Fruit fly (Drosophila melanogaster) whole organism, adult: ENCODE data around the gene CG7573.

Experiments
- CG11617 ChIP-seq: fragments of 200-800 bp; sonication (Bioruptor generic); optimal IDR thresholded peaks from 2 replicates; lab custom pipeline; 2017; ENCODE audit warnings: mild to moderate bottlenecking, missing biosample characterization, missing genetic modification reagents, missing genetic modification characterization
- CG12768 ChIP-seq: fragments of 200-800 bp; sonication (Bioruptor generic); optimal IDR thresholded peaks from 2 replicates; lab custom pipeline; 2017; ENCODE audit warnings: missing biosample characterization, missing genetic modification characterization, mild to moderate bottlenecking, moderate library complexity, missing genetic modification reagents
- CG14711 ChIP-seq: fragments of 200-800 bp; sonication (Bioruptor generic); optimal IDR thresholded peaks from 2 replicates; lab custom pipeline; 2018; ENCODE audit warnings: missing biosample characterization, mild to moderate bottlenecking, missing genetic modification characterization, moderate library complexity
- CG1620 ChIP-seq: fragments of 200-800 bp; sonication (Bioruptor generic); optimal IDR thresholded peaks from 2 replicates; lab custom pipeline; 2016; ENCODE audit warnings: missing biosample characterization, missing genetic modification characterization
- CG33017 ChIP-seq: fragments of 200-800 bp; sonication (Bioruptor generic); optimal IDR thresholded peaks from 2 replicates; lab custom pipeline; 2018; ENCODE audit warnings: missing biosample characterization, mild to moderate bottlenecking, missing genetic modification characterization, moderate library complexity
- CG5204 ChIP-seq: fragments of 200-800 bp; sonication (Bioruptor generic); optimal IDR thresholded peaks from 2 replicates; lab custom pipeline; 2016; ENCODE audit warnings: missing biosample characterization, missing genetic modification characterization
- CG7045 ChIP-seq: fragments of 200-800 bp; sonication (Bioruptor generic); optimal IDR thresholded peaks from 2 replicates; lab custom pipeline; 2017; ENCODE audit warnings: missing biosample characterization, mild to moderate bottlenecking, missing genetic modification characterization
- CG7101 ChIP-seq: fragments of 200-800 bp; sonication (Bioruptor generic); optimal IDR thresholded peaks from 2 replicates; lab custom pipeline; 2018; ENCODE audit warnings: missing biosample characterization, mild to moderate bottlenecking, missing genetic modification characterization, moderate library complexity
- Clk ChIP-seq: fragments of 200-800 bp; sonication (Bioruptor generic); optimal IDR thresholded peaks from 2 replicates; lab custom pipeline; 2017; ENCODE audit warnings: missing biosample characterization, missing genetic modification characterization
- Crg-1 ChIP-seq: fragments of 200-800 bp; sonication (Bioruptor generic); optimal IDR thresholded peaks from 2 replicates; lab custom pipeline; 2016; ENCODE audit warnings: missing biosample characterization, missing genetic modification characterization
- Hr96 ChIP-seq: fragments of 200-800 bp; sonication (Bioruptor generic); optimal IDR thresholded peaks from 2 replicates; lab custom pipeline; 2016; ENCODE audit warnings: missing biosample characterization, missing genetic modification characterization
- Mnt ChIP-seq: fragments of 200-800 bp; sonication (Bioruptor generic); optimal IDR thresholded peaks from 2 replicates; lab custom pipeline; 2016; ENCODE audit warnings: missing biosample characterization, mild to moderate bottlenecking, missing genetic modification characterization
- bab1 ChIP-seq: fragments of 200-800 bp; sonication (Bioruptor generic); optimal IDR thresholded peaks from 3 replicates; lab custom pipeline; 2019; ENCODE audit warnings: missing biosample characterization, mild to moderate bottlenecking, missing genetic modification characterization, moderate library complexity
- cic ChIP-seq: fragments of 200-800 bp; sonication (Bioruptor generic); optimal IDR thresholded peaks from 2 replicates; lab custom pipeline; 2017; ENCODE audit warnings: missing biosample characterization, mild to moderate bottlenecking, missing genetic modification characterization, moderate library complexity
- cnc ChIP-seq, 2 experiments: fragments of >200 bp; optimal IDR thresholded peaks; 2 replicates each; lab custom pipeline; 2017
- kay ChIP-seq: fragments of 200-800 bp; sonication (Bioruptor generic); peaks from one replicate; lab custom pipeline; 2016; ENCODE audit warnings: missing biosample characterization, missing genetic modification characterization, borderline replicate concordance
- ovo ChIP-seq: fragments of 200-800 bp; sonication (Bioruptor generic); optimal IDR thresholded peaks from 2 replicates; lab custom pipeline; 2016; ENCODE audit warnings: missing biosample characterization, missing genetic modification characterization
- pad ChIP-seq: fragments of 200-800 bp; sonication (Bioruptor generic); optimal IDR thresholded peaks from 3 replicates; lab custom pipeline; 2017; ENCODE audit warnings: missing biosample characterization, missing genetic modification characterization, mild to moderate bottlenecking, moderate library complexity, missing genetic modification reagents
- tj ChIP-seq: fragments of 200-800 bp; sonication (Bioruptor generic); optimal IDR thresholded peaks from 3 replicates; lab custom pipeline; 2017; ENCODE audit warnings: missing biosample characterization, mild to moderate bottlenecking, missing genetic modification characterization, moderate library complexity
- toe ChIP-seq: fragments of 200-800 bp; sonication (Bioruptor generic); optimal IDR thresholded peaks from 2 replicates; lab custom pipeline; 2016; ENCODE audit warnings: missing biosample characterization, missing genetic modification characterization

CG7573 gene

DNA sequence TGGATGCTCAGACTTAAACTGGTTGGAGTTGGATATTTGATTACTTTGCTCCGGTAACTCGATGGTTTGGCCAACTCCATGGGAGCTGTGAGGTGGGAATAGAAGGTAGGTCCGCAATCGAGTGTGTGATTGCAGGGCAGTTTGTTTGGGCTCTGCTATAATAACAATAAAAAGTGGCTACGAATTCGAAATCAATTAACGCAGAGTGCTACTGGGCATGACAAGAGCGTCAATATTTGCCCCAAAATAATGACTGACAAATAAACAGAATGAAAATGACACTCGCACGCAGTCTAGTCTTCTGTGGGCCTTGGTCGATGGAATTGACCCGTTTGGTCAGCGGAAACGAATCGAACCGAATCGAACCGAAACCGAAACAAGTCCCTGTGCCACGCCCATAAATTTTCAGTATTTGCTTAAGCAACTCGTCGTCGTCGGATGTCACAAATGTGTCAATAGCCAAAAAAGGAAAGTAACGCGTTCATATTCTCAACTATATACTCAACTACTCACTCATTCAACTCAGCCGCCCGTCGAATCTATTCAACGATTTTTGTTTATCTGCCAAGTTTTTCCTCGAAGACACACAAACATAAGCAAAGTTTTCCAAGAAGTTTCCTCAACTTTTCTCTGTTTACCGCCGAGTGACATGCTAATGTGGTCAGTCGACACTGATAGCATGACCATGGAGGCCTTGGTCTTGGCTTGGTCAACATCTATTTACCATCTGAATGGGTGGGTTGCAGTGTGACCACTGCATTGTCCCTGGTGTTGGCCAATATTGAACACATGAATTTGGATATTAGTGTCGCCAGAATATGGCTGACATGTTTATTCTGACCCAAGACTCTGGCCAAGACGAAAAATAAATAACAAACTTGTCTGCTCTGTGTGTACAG is 44.1 kb downstream of the CG7573 start:
- TF ChIP-seq Crg-1 (GFP tag; lab: Kevin White, UChicago) (no peak), CG33017 (no peak), kay (GFP tag; lab: Kevin White, UChicago) (peak; percentile 45), CG14711 (tag; lab: Kevin White, UChicago) (no peak), Hr96 (GFP tag; lab: Kevin White, UChicago) (no peak), bab1 (GFP tag; lab: Kevin White, UChicago) (no peak), CG7101 (no peak), CG12768 (no peak), toe (GFP tag; lab: Kevin White, UChicago) (no peak)

DNA sequence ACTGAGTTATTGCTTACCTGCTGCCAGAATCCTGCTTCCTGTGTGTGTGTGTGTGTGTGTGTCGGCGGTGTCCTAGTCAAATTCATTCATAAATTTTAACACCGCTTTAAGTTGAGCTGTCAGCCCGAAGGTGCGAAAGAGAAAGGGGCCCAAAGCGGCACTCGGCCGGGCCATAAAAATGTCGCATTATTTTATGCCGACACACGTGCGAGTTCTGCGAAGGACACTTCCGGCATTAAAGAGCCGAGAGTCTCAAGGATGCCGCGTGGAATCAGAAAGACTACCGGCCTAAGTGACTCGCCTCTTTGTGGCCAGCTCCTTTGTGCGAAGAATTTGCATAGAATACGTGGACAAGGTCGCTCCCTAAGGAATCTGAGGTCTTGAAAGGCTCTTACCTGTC is 45.5 kb downstream of the CG7573 start:
- TF ChIP-seq Mnt (GFP tag; lab: Kevin White, UChicago) = no peak
- no peak for TF ChIP-seq cic

DNA sequence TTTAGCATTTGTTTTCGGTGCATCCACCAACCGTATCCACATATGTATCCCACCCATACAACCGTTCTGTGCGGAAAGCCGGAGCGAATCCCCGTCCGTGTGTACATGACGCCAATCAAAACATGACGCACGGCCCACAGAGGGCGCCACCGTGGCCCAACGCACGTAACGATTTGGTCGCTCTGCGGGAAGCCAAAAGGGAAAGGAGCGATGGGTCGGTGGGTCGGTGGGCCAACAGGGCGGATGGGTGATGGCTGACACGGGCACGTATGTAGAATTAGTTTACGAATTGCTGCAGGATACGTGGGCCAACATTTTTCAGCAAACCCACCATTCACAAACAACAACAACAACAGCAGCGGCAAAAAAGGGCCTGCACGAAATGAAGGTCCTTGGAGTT is 47.2 kb downstream of the CG7573 start:
- TF ChIP-seq Hr96 (GFP tag; lab: Kevin White, UChicago) (no peak), CG7045 (no peak), CG33017 (no peak), cnc (optimal IDR thresholded peaks at IDR 0.05; lab: Kevin White, UChicago) (no peak), CG14711 (tag; lab: Kevin White, UChicago) (no peak), toe (GFP tag; lab: Kevin White, UChicago) (no peak), CG1620 (GFP tag; lab: Kevin White, UChicago) (no peak), CG7101 (no peak), Clk (no peak), Mnt (GFP tag; lab: Kevin White, UChicago) (no peak), pad (GFP tag; lab: Kevin White, UChicago) (no peak), kay (GFP tag; lab: Kevin White, UChicago) (no peak), CG11617 (GFP tag; lab: Kevin White, UChicago) (no peak), cic (no peak), bab1 (GFP tag; lab: Kevin White, UChicago) (no peak), Crg-1 (GFP tag; lab: Kevin White, UChicago) (no peak), CG5204 (GFP tag; lab: Kevin White, UChicago) (no peak), ovo (GFP tag; lab: Kevin White, UChicago) (no peak)

DNA sequence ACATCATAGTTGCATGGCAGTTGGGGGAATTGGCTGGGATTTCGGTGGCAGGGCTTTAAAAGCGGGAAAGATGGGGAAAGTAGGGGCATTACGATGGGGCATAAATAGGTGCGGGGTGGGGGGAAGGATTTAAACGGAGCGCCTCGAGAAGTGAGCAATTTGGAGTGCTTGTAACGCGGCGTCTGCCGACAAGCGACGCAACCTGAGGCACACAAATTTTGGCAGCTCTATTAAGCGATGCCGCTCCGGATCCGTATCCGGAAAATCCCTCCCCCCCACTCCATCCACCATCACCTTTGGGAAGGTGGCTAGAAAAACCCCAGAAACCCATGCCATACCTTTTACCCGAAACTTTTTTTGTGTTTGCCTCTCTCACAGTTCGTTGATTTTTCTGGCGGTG is 48.0 kb downstream of the CG7573 start:
- TF ChIP-seq cnc (optimal IDR thresholded peaks at IDR 0.05; lab: Kevin White, UChicago) = no peak
- TF ChIP-seq bab1 (GFP tag; lab: Kevin White, UChicago) = no peak
- no peak for TF ChIP-seq CG7101
- no peak for TF ChIP-seq ovo (GFP tag; lab: Kevin White, UChicago)
- TF ChIP-seq CG7045 = no peak
- TF ChIP-seq kay (GFP tag; lab: Kevin White, UChicago) = no peak
- TF ChIP-seq Crg-1 (GFP tag; lab: Kevin White, UChicago) = no peak
- TF ChIP-seq pad (GFP tag; lab: Kevin White, UChicago) = no peak
- TF ChIP-seq toe (GFP tag; lab: Kevin White, UChicago) = no peak
- TF ChIP-seq CG12768 = no peak
- TF ChIP-seq CG5204 (GFP tag; lab: Kevin White, UChicago) = no peak
- no peak for TF ChIP-seq CG11617 (GFP tag; lab: Kevin White, UChicago)
- TF ChIP-seq CG14711 (tag; lab: Kevin White, UChicago) = no peak
- TF ChIP-seq tj (GFP tag; lab: Kevin White, UChicago) = no peak
